Worm (Caenorhabditis elegans) whole organism, early embryonic: Measurements from ENCODE around the gene ZK688.7.

ENCODE experiments used
- B0310.2 ChIP-seq: sonication (generic microtip); optimal IDR thresholded peaks from 2 replicates; lab custom pipeline; 2016; ENCODE audit warnings: mild to moderate bottlenecking, missing genetic modification characterization, missing compliant biosample characterization
- F13C5.2 ChIP-seq: sonication (generic microtip); optimal IDR thresholded peaks from 2 replicates; lab custom pipeline; 2017; ENCODE audit warnings: mild to moderate bottlenecking, missing genetic modification characterization, inconsistent platforms, missing compliant biosample characterization
- aly-1 ChIP-seq: sonication (generic microtip); optimal IDR thresholded peaks from 2 replicates; lab custom pipeline; 2016; ENCODE audit warnings: missing genetic modification characterization, missing compliant biosample characterization
- ama-1 ChIP-seq: fragments of 150-350 bp; optimal IDR thresholded peaks from 2 replicates; lab custom pipeline; 2014
- ceh-13 ChIP-seq: fragments of 200-800 bp; sonication (Bioruptor generic); optimal IDR thresholded peaks from 2 replicates; lab custom pipeline; 2018; ENCODE audit warnings: mild to moderate bottlenecking, missing genetic modification characterization, missing compliant biosample characterization
- ceh-36 ChIP-seq: sonication (generic microtip); optimal IDR thresholded peaks from 2 replicates; lab custom pipeline; 2016; ENCODE audit warnings: missing genetic modification characterization, inconsistent platforms, missing compliant biosample characterization
- ets-7 ChIP-seq: sonication (generic microtip); optimal IDR thresholded peaks from 2 replicates; lab custom pipeline; 2016; ENCODE audit warnings: missing genotype, missing genetic modification characterization, missing compliant biosample characterization
- flt-1 ChIP-seq: fragments of 200-800 bp; sonication (Bioruptor generic); IDR thresholded peaks from 2 replicates; pipeline ENCODE4 v1.3.6; 2022; ENCODE audit warnings: missing genetic modification characterization, missing compliant biosample characterization
- hmbx-1 ChIP-seq: sonication (generic microtip); optimal IDR thresholded peaks from 2 replicates; lab custom pipeline; 2016; ENCODE audit warnings: mild to moderate bottlenecking, missing genetic modification characterization, missing compliant biosample characterization
- hmg-4 ChIP-seq: fragments of 200-800 bp; sonication (Bioruptor generic); optimal IDR thresholded peaks from 2 replicates; lab custom pipeline; 2018; ENCODE audit warnings: mild to moderate bottlenecking, missing genetic modification characterization, missing compliant biosample characterization
- hnd-1 ChIP-seq: sonication (generic microtip); optimal IDR thresholded peaks from 2 replicates; lab custom pipeline; 2016; ENCODE audit warnings: missing genetic modification characterization, missing compliant biosample characterization
- pes-1 ChIP-seq: fragments of 200-800 bp; sonication (Bioruptor generic); IDR thresholded peaks from 2 replicates; pipeline ENCODE4 v1.3.6; 2022; ENCODE audit warnings: missing genetic modification reagents, missing genetic modification characterization, missing compliant biosample characterization
- scrt-1 ChIP-seq: fragments of 200-800 bp; sonication (Bioruptor generic); IDR thresholded peaks from 2 replicates; pipeline ENCODE4 v1.3.6; 2022; ENCODE audit warnings: missing genetic modification characterization, missing compliant biosample characterization
- sea-1 ChIP-seq: fragments of 200-800 bp; sonication (Bioruptor generic); conservative IDR thresholded peaks from 2 replicates; pipeline ENCODE4 v1.3.6; 2022; ENCODE audit warnings: missing genetic modification characterization, missing compliant biosample characterization
- tbx-11 ChIP-seq: fragments of 200-800 bp; sonication (Bioruptor generic); IDR thresholded peaks from 2 replicates; pipeline ENCODE4 v1.3.6; 2022; ENCODE audit warnings: missing genetic modification characterization, missing compliant biosample characterization
- tbx-37 ChIP-seq: fragments of 200-800 bp; sonication (Bioruptor generic); conservative IDR thresholded peaks from 2 replicates; pipeline ENCODE4 v1.3.6; 2022; ENCODE audit warnings: missing genetic modification reagents, missing genetic modification characterization, missing compliant biosample characterization
- tra-4 ChIP-seq: sonication (generic microtip); optimal IDR thresholded peaks from 2 replicates; lab custom pipeline; 2017; ENCODE audit warnings: missing genetic modification characterization, missing compliant biosample characterization

The ZK688.7 gene

ce11 chrIII:7877090-7877489, 34.3 kb downstream of the ZK688.7 start:
- TF ChIP-seq F13C5.2 (tag; lab: Kevin White, UChicago), result no peak
- TF ChIP-seq pes-1 (GFP tag; lab: Robert Waterston, UW), result no peak
- no peak for TF ChIP-seq tbx-37 (GFP tag; lab: Robert Waterston, UW)
- TF ChIP-seq tbx-11, result no peak
- no peak for TF ChIP-seq ceh-13 (GFP tag; lab: Kevin White, UChicago)
- TF ChIP-seq flt-1, result no peak
- TF ChIP-seq hmbx-1 (tag; lab: Kevin White, UChicago), result no peak

ce11 chrIII:7873481-7873880, 38.0 kb downstream of the ZK688.7 start, which contains the start of gene tyr-1:
tyr-1 (plus strand) TSS chrIII:7873781.
- TF ChIP-seq ama-1 (lab: Kevin White, UChicago) (no peak), B0310.2 (tag; lab: Kevin White, UChicago) (no peak), tbx-11 (no peak), flt-1 (no peak), tra-4 (tag; lab: Kevin White, UChicago) (no peak), pes-1 (GFP tag; lab: Robert Waterston, UW) (no peak), aly-1 (tag; lab: Kevin White, UChicago) (no peak), F13C5.2 (tag; lab: Kevin White, UChicago) (no peak)

- TF ChIP-seq sea-1 (GFP tag; lab: Robert Waterston, UW) (no peak), B0310.2 (tag; lab: Kevin White, UChicago) (no peak), flt-1 (no peak), F13C5.2 (tag; lab: Kevin White, UChicago) (no peak), tbx-37 (GFP tag; lab: Robert Waterston, UW) (no peak), hnd-1 (tag; lab: Kevin White, UChicago) (no peak), ceh-13 (GFP tag; lab: Kevin White, UChicago) (no peak), hmbx-1 (tag; lab: Kevin White, UChicago) (no peak), hmg-4 (GFP tag; lab: Kevin White, UChicago) (no peak), aly-1 (tag; lab: Kevin White, UChicago) (no peak), ets-7 (tag; lab: Kevin White, UChicago) (no peak), scrt-1 (GFP tag; lab: Robert Waterston, UW) (no peak), ceh-36 (tag; lab: Kevin White, UChicago) (no peak), ama-1 (lab: Kevin White, UChicago) (no peak), pes-1 (GFP tag; lab: Robert Waterston, UW) (no peak), tbx-11 (no peak), tra-4 (tag; lab: Kevin White, UChicago) (no peak)
Measured at ce11 chrIII:7872776-7873175, 38.7 kb downstream of the ZK688.7 start.

ce11 chrIII:7866189-7866588, 45.2 kb downstream of the ZK688.7 start, which contains the start of gene cup-4:
cup-4 (plus strand) TSS chrIII:7866489.
- TF ChIP-seq ceh-36 (tag; lab: Kevin White, UChicago) (no peak), flt-1 (no peak), scrt-1 (GFP tag; lab: Robert Waterston, UW) (no peak), tbx-37 (GFP tag; lab: Robert Waterston, UW) (no peak), tra-4 (tag; lab: Kevin White, UChicago) (no peak), ets-7 (tag; lab: Kevin White, UChicago) (no peak), sea-1 (GFP tag; lab: Robert Waterston, UW) (no peak), hmbx-1 (tag; lab: Kevin White, UChicago) (no peak), ama-1 (lab: Kevin White, UChicago) (no peak), F13C5.2 (tag; lab: Kevin White, UChicago) (no peak), hnd-1 (tag; lab: Kevin White, UChicago) (no peak), tbx-11 (no peak), B0310.2 (tag; lab: Kevin White, UChicago) (no peak), hmg-4 (GFP tag; lab: Kevin White, UChicago) (no peak), ceh-13 (GFP tag; lab: Kevin White, UChicago) (no peak), aly-1 (tag; lab: Kevin White, UChicago) (no peak), pes-1 (GFP tag; lab: Robert Waterston, UW) (no peak)

DNA sequence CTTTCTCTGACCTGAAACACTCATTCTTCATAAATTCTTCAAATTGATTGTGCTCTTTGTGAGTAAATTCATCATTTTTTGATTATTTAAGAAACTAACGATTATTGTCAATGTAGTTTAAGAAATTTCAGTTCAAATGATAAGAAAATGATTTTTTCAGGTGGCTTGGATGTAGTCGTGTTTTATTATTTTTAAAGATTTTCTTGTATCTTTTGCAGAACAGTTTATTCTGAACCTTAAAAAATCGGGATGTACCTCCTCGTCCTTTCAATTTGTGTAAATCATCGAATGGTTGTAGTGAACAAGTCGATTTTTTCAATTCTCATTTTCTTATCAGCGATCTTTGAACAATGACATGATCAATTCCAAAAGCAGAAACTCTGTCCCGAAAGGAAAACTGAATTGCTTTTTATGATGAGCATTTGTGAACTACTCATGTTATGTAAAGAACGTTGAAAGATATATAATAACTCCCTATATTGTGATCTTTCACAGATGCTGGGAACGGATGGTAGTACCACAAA, 46.1 kb downstream of the ZK688.7 start, which contains the start of gene slc-17.3:
TSS of gene slc-17.3 (minus strand) at position 51 of the 524 bp plus-strand sequence.
- TF ChIP-seq pes-1 (GFP tag; lab: Robert Waterston, UW), result no peak
- no peak for TF ChIP-seq scrt-1 (GFP tag; lab: Robert Waterston, UW)
- no peak for TF ChIP-seq tbx-11
- no peak for TF ChIP-seq sea-1 (GFP tag; lab: Robert Waterston, UW)

- TF ChIP-seq hmbx-1 (tag; lab: Kevin White, UChicago) (no peak), hmg-4 (GFP tag; lab: Kevin White, UChicago) (no peak), pes-1 (GFP tag; lab: Robert Waterston, UW) (no peak), hnd-1 (tag; lab: Kevin White, UChicago) (no peak), ama-1 (lab: Kevin White, UChicago) (no peak), F13C5.2 (tag; lab: Kevin White, UChicago) (no peak), B0310.2 (tag; lab: Kevin White, UChicago) (no peak), ceh-36 (tag; lab: Kevin White, UChicago) (no peak)
Measured at ce11 chrIII:7861535-7862120, 49.8 kb downstream of the ZK688.7 start, which contains the start of gene snr-5. snr-5 (plus strand) TSS chrIII:7862070.

ce11 chrIII:7860885-7861284, 50.5 kb downstream of the ZK688.7 start, which contains the start of gene cuc-1:
cuc-1 (minus strand) TSS chrIII:7860985.
- TF ChIP-seq ceh-36 (tag; lab: Kevin White, UChicago) (no peak), ama-1 (lab: Kevin White, UChicago) (no peak), aly-1 (tag; lab: Kevin White, UChicago) (no peak), flt-1 (no peak), pes-1 (GFP tag; lab: Robert Waterston, UW) (no peak), hnd-1 (tag; lab: Kevin White, UChicago) (no peak), sea-1 (GFP tag; lab: Robert Waterston, UW) (no peak), tra-4 (tag; lab: Kevin White, UChicago) (no peak)
